Worm (Caenorhabditis elegans) whole organism, late embryonic: ENCODE measurements around the gene F07H5.10.

Experiments used
- F13H6.1 ChIP-seq: sonication (generic microtip); optimal IDR thresholded peaks from 2 replicates; lab custom pipeline; 2016; ENCODE audit warnings: missing genetic modification characterization, missing compliant biosample characterization
- Y22D7AL.16 ChIP-seq: sonication (generic microtip); optimal IDR thresholded peaks from 2 replicates; lab custom pipeline; 2016; ENCODE audit warnings: missing genetic modification characterization, missing compliant biosample characterization
- ama-1 ChIP-seq: fragments of 150-350 bp; optimal IDR thresholded peaks from 2 replicates; lab custom pipeline; 2014
- hlh-6 ChIP-seq: sonication (generic microtip); optimal IDR thresholded peaks from 2 replicates; lab custom pipeline; 2016; ENCODE audit warnings: missing genotype, missing genetic modification characterization, missing compliant biosample characterization
- nhr-11 ChIP-seq: fragments of 150-350 bp; optimal IDR thresholded peaks from 2 replicates; lab custom pipeline; 2014; ENCODE audit warnings: missing biosample characterization, missing genetic modification characterization
- nhr-232 ChIP-seq: sonication (generic microtip); optimal IDR thresholded peaks from 2 replicates; lab custom pipeline; 2016; ENCODE audit warnings: missing genetic modification characterization, missing compliant biosample characterization
- pha-2 ChIP-seq: sonication (generic microtip); optimal IDR thresholded peaks from 2 replicates; lab custom pipeline; 2017; ENCODE audit warnings: mild to moderate bottlenecking, missing genetic modification characterization, missing compliant biosample characterization
- pha-4 ChIP-seq: fragments of 150-350 bp; optimal IDR thresholded peaks from 2 replicates; lab custom pipeline; 2018; ENCODE audit warnings: missing biosample characterization, missing genetic modification reagents, missing genetic modification characterization
- sox-4 ChIP-seq: sonication (generic microtip); optimal IDR thresholded peaks from 2 replicates; lab custom pipeline; 2017; ENCODE audit warnings: mild to moderate bottlenecking, missing genetic modification characterization, inconsistent platforms, missing compliant biosample characterization
- tbx-2 ChIP-seq: sonication (generic microtip); optimal IDR thresholded peaks from 2 replicates; lab custom pipeline; 2016; ENCODE audit warnings: missing genetic modification characterization, missing compliant biosample characterization
- unc-55 ChIP-seq: sonication (generic microtip); optimal IDR thresholded peaks from 2 replicates; lab custom pipeline; 2017; ENCODE audit warnings: missing biosample characterization, missing genetic modification reagents, missing genetic modification characterization

ce11 chrII:8799725-8800124 lies 8.7 kb downstream of the F07H5.10 start:
- TF ChIP-seq F13H6.1 (tag; lab: Kevin White, UChicago) (no peak), Y22D7AL.16 (tag; lab: Kevin White, UChicago) (no peak), tbx-2 (no peak), unc-55 (GFP tag; lab: Kevin White, UChicago) (no peak), nhr-11 (no peak), nhr-232 (tag; lab: Kevin White, UChicago) (no peak), hlh-6 (no peak), sox-4 (tag; lab: Kevin White, UChicago) (no peak), ama-1 (lab: Kevin White, UChicago) (no peak), pha-4 (tag; lab: Kevin White, UChicago) (no peak), pha-2 (no peak)
